Fruit fly (Drosophila melanogaster) whole organism, embryonic: Measurements from ENCODE around the gene mthl9.

Source experiments
- B-H1 ChIP-seq: fragments of 200-800 bp; sonication (Bioruptor generic); IDR thresholded peaks from 3 replicates; pipeline ENCODE4 v1.3.6; 2022; ENCODE audit warnings: missing biosample characterization, missing genetic modification characterization
- C15 ChIP-seq: fragments of 200-800 bp; sonication (Bioruptor generic); IDR thresholded peaks from 3 replicates; pipeline ENCODE4 v1.3.6; 2022; ENCODE audit warnings: missing biosample characterization, missing genetic modification characterization
- CG10267 ChIP-seq: fragments of 200-800 bp; sonication (Bioruptor generic); optimal IDR thresholded peaks from 2 replicates; lab custom pipeline; 2018; ENCODE audit warnings: missing biosample characterization, mild to moderate bottlenecking, missing genetic modification characterization, moderate library complexity
- CG10565 ChIP-seq: fragments of 200-800 bp; sonication (Bioruptor generic); optimal IDR thresholded peaks from 3 replicates; lab custom pipeline; 2016; ENCODE audit warnings: missing biosample characterization, mild to moderate bottlenecking, missing genetic modification characterization
- CG11247 ChIP-seq: fragments of 200-800 bp; sonication (Bioruptor generic); IDR thresholded peaks from 2 replicates; pipeline ENCODE4 v1.3.6; 2022; ENCODE audit warnings: missing biosample characterization, missing genetic modification characterization
- CG11560 ChIP-seq: fragments of 200-800 bp; sonication (Bioruptor generic); IDR thresholded peaks from 3 replicates; pipeline ENCODE4 v1.3.6; 2022; ENCODE audit warnings: missing biosample characterization, missing genetic modification characterization
- CG1233 ChIP-seq: fragments of 200-800 bp; sonication (Bioruptor generic); optimal IDR thresholded peaks from 4 replicates; lab custom pipeline; 2018; ENCODE audit warnings: missing biosample characterization, mild to moderate bottlenecking, missing genetic modification characterization
- CG13296 ChIP-seq: fragments of 200-800 bp; sonication (Bioruptor generic); optimal IDR thresholded peaks from 3 replicates; lab custom pipeline; 2018; ENCODE audit warnings: missing biosample characterization, mild to moderate bottlenecking, missing genetic modification characterization
- CG14050 ChIP-seq: fragments of 200-800 bp; sonication (Bioruptor generic); IDR thresholded peaks from 3 replicates; pipeline ENCODE4 v1.3.6; 2022; ENCODE audit warnings: missing biosample characterization, missing genetic modification characterization
- CG1647 ChIP-seq: fragments of 200-800 bp; sonication (Bioruptor generic); optimal IDR thresholded peaks from 3 replicates; lab custom pipeline; 2016; ENCODE audit warnings: missing biosample characterization, missing genetic modification characterization
- CG30020 ChIP-seq: fragments of 200-800 bp; optimal IDR thresholded peaks from 2 replicates; lab custom pipeline; 2019; ENCODE audit warnings: missing biosample characterization, mild to moderate bottlenecking, missing genetic modification characterization, moderate library complexity
- CG31365 ChIP-seq: fragments of 200-800 bp; sonication (Bioruptor generic); optimal IDR thresholded peaks from 2 replicates; lab custom pipeline; 2018; ENCODE audit warnings: missing biosample characterization, mild to moderate bottlenecking, missing genetic modification characterization
- CG31388 ChIP-seq: fragments of 200-800 bp; sonication (Bioruptor generic); optimal IDR thresholded peaks from 2 replicates; lab custom pipeline; 2016; ENCODE audit warnings: missing biosample characterization, missing genetic modification characterization
- CG32767 ChIP-seq: fragments of 200-800 bp; sonication (Bioruptor generic); IDR thresholded peaks from 2 replicates; pipeline ENCODE4 v1.3.6; 2022; ENCODE audit warnings: missing biosample characterization, missing genetic modification characterization
- CG34224 ChIP-seq: fragments of 200-800 bp; sonication (Bioruptor generic); IDR thresholded peaks from 3 replicates; pipeline ENCODE4 v1.3.6; 2022; ENCODE audit warnings: missing biosample characterization, missing genetic modification characterization; ENCODE audit not compliant: partially characterized antibody
- CG3847 ChIP-seq: fragments of 200-800 bp; sonication (Bioruptor generic); IDR thresholded peaks from 2 replicates; pipeline ENCODE4 v1.3.6; 2022; ENCODE audit warnings: missing biosample characterization, missing genetic modification characterization
- CG4730 ChIP-seq: fragments of 200-800 bp; sonication (Bioruptor generic); IDR thresholded peaks from 2 replicates; pipeline ENCODE4 v1.3.6; 2022; ENCODE audit warnings: missing biosample characterization, missing genetic modification characterization
- CG7987 ChIP-seq: fragments of 200-800 bp; sonication (Bioruptor generic); optimal IDR thresholded peaks from 2 replicates; lab custom pipeline; 2018; ENCODE audit warnings: missing biosample characterization, mild to moderate bottlenecking, missing genetic modification characterization, moderate library complexity
- CG8290 ChIP-seq, 3 experiments: fragments of 200-800 bp; sonication (Bioruptor generic); optimal IDR thresholded peaks; 2 replicates each; lab custom pipeline; 2016 to 2019; ENCODE audit warnings: missing biosample characterization in 3 of 3, missing genetic modification characterization in 3 of 3, mild to moderate bottlenecking in 2 of 3, moderate library complexity in 1 of 3
- CG9609 ChIP-seq: fragments of 200-800 bp; sonication (Bioruptor generic); optimal IDR thresholded peaks from 3 replicates; lab custom pipeline; 2016; ENCODE audit warnings: missing biosample characterization, missing genetic modification characterization
- D19B ChIP-seq: fragments of 200-800 bp; sonication (Bioruptor generic); optimal IDR thresholded peaks from 2 replicates; lab custom pipeline; 2017; ENCODE audit warnings: missing biosample characterization, mild to moderate bottlenecking, missing genetic modification characterization
- E2f1 ChIP-seq: fragments of 200-800 bp; sonication (Bioruptor generic); IDR thresholded peaks from 2 replicates; pipeline ENCODE4 v1.3.6; 2022; ENCODE audit warnings: missing biosample characterization, missing genetic modification characterization
- ERR ChIP-seq: fragments of 200-800 bp; sonication (Bioruptor generic); optimal IDR thresholded peaks from 2 replicates; lab custom pipeline; 2016; ENCODE audit warnings: missing biosample characterization, missing genetic modification characterization
- Fer2 ChIP-seq: fragments of 200-800 bp; sonication (Bioruptor generic); optimal IDR thresholded peaks from 2 replicates; lab custom pipeline; 2018; ENCODE audit warnings: missing biosample characterization, mild to moderate bottlenecking, missing genetic modification characterization, moderate library complexity
- Med ChIP-seq: fragments of 200-800 bp; sonication (Bioruptor generic); peaks from one replicate; lab custom pipeline; 2016; ENCODE audit warnings: missing biosample characterization, missing genetic modification characterization, mild to moderate bottlenecking, inconsistent platforms, moderate library complexity
- Meics ChIP-seq: fragments of 200-800 bp; sonication (Bioruptor generic); optimal IDR thresholded peaks from 2 replicates; lab custom pipeline; 2017; ENCODE audit warnings: missing biosample characterization, mild to moderate bottlenecking, missing genetic modification characterization
- Oli ChIP-seq: fragments of 200-800 bp; sonication (Bioruptor generic); optimal IDR thresholded peaks from 2 replicates; lab custom pipeline; 2018; ENCODE audit warnings: missing biosample characterization, mild to moderate bottlenecking, missing genetic modification characterization, moderate library complexity
- Spps ChIP-seq: fragments of 200-800 bp; sonication (Bioruptor generic); optimal IDR thresholded peaks from 2 replicates; lab custom pipeline; 2018; ENCODE audit warnings: missing biosample characterization, mild to moderate bottlenecking, missing genetic modification characterization
- Xbp1 ChIP-seq: fragments of 200-800 bp; sonication (Bioruptor generic); optimal IDR thresholded peaks from 3 replicates; lab custom pipeline; 2016; ENCODE audit warnings: missing biosample characterization, mild to moderate bottlenecking, missing genetic modification characterization
- aop ChIP-seq: fragments of 200-800 bp; sonication (Bioruptor generic); IDR thresholded peaks from 2 replicates; pipeline ENCODE4 v1.3.6; 2022; ENCODE audit warnings: missing biosample characterization, missing genetic modification characterization
- bcd ChIP-seq: fragments of 200-800 bp; sonication (Bioruptor generic); optimal IDR thresholded peaks from 2 replicates; lab custom pipeline; 2017; ENCODE audit warnings: missing biosample characterization, mild to moderate bottlenecking, missing genetic modification characterization
- btn ChIP-seq: fragments of 200-800 bp; sonication (Bioruptor generic); optimal IDR thresholded peaks from 2 replicates; lab custom pipeline; 2016; ENCODE audit warnings: missing biosample characterization, missing genetic modification characterization
- cg ChIP-seq: fragments of 200-800 bp; sonication (Bioruptor generic); optimal IDR thresholded peaks from 3 replicates; lab custom pipeline; 2019; ENCODE audit warnings: missing biosample characterization, mild to moderate bottlenecking, missing genetic modification characterization, moderate library complexity
- dysf ChIP-seq: fragments of 200-800 bp; sonication (Bioruptor generic); IDR thresholded peaks from 3 replicates; pipeline ENCODE4 v1.3.6; 2022; ENCODE audit warnings: missing biosample characterization, missing genetic modification characterization
- grn ChIP-seq: fragments of 200-800 bp; sonication (Bioruptor generic); optimal IDR thresholded peaks from 3 replicates; lab custom pipeline; 2017; ENCODE audit warnings: missing biosample characterization, missing genetic modification characterization
- ham ChIP-seq: fragments of 200-800 bp; sonication (Bioruptor generic); IDR thresholded peaks from 2 replicates; pipeline ENCODE4 v1.3.6; 2022; ENCODE audit warnings: missing biosample characterization, missing genetic modification characterization
- jigr1 ChIP-seq: fragments of 200-800 bp; sonication (Bioruptor generic); IDR thresholded peaks from 3 replicates; pipeline ENCODE4 v1.3.6; 2022; ENCODE audit warnings: missing biosample characterization, missing genetic modification characterization
- kay ChIP-seq: fragments of 200-800 bp; sonication (Bioruptor generic); optimal IDR thresholded peaks from 2 replicates; lab custom pipeline; 2016; ENCODE audit warnings: missing biosample characterization, missing genetic modification characterization
- maf-S ChIP-seq: fragments of 200-800 bp; sonication (Bioruptor generic); optimal IDR thresholded peaks from 2 replicates; lab custom pipeline; 2016; ENCODE audit warnings: missing biosample characterization, missing genetic modification characterization
- mam ChIP-seq: fragments of 200-800 bp; sonication (Bioruptor generic); optimal IDR thresholded peaks from 3 replicates; lab custom pipeline; 2016; ENCODE audit warnings: missing biosample characterization, missing genetic modification characterization
- nau ChIP-seq: fragments of 200-800 bp; sonication (Bioruptor generic); optimal IDR thresholded peaks from 3 replicates; lab custom pipeline; 2017; ENCODE audit warnings: missing biosample characterization, mild to moderate bottlenecking, missing genetic modification characterization, missing genetic modification reagents
- run ChIP-seq: fragments of 200-800 bp; sonication (Bioruptor generic); optimal IDR thresholded peaks from 3 replicates; lab custom pipeline; 2018; ENCODE audit warnings: missing biosample characterization, mild to moderate bottlenecking, missing genetic modification characterization
- sisA ChIP-seq: fragments of 200-800 bp; sonication (Bioruptor generic); IDR thresholded peaks from 2 replicates; pipeline ENCODE4 v1.3.6; 2022; ENCODE audit warnings: missing biosample characterization, missing genetic modification characterization
- so ChIP-seq: fragments of 200-800 bp; sonication (Bioruptor generic); IDR thresholded peaks from 3 replicates; pipeline ENCODE4 v1.3.6; 2022; ENCODE audit warnings: missing biosample characterization, missing genetic modification characterization
- sqz ChIP-seq: fragments of 200-800 bp; sonication (Bioruptor generic); optimal IDR thresholded peaks from 3 replicates; lab custom pipeline; 2018; ENCODE audit warnings: missing biosample characterization, mild to moderate bottlenecking, missing genetic modification characterization
- sr ChIP-seq: fragments of 200-800 bp; sonication (Bioruptor generic); IDR thresholded peaks from 3 replicates; pipeline ENCODE4 v1.3.6; 2022; ENCODE audit warnings: missing biosample characterization, missing genetic modification characterization
- tio ChIP-seq: fragments of 200-800 bp; sonication (Bioruptor generic); optimal IDR thresholded peaks from 2 replicates; lab custom pipeline; 2017; ENCODE audit warnings: missing biosample characterization, missing genetic modification characterization, inconsistent platforms
- tup ChIP-seq: fragments of 200-800 bp; sonication (Bioruptor generic); optimal IDR thresholded peaks from 2 replicates; lab custom pipeline; 2016; ENCODE audit warnings: missing biosample characterization, mild to moderate bottlenecking, missing genetic modification characterization, moderate library complexity
- vfl ChIP-seq: fragments of 200-800 bp; sonication (Bioruptor generic); optimal IDR thresholded peaks from 2 replicates; lab custom pipeline; 2016; ENCODE audit warnings: missing biosample characterization, missing genetic modification characterization
- zfh2 ChIP-seq: fragments of 200-800 bp; sonication (Bioruptor generic); optimal IDR thresholded peaks from 2 replicates; lab custom pipeline; 2016; ENCODE audit warnings: missing biosample characterization, missing genetic modification characterization

mthl9 gene

DNA sequence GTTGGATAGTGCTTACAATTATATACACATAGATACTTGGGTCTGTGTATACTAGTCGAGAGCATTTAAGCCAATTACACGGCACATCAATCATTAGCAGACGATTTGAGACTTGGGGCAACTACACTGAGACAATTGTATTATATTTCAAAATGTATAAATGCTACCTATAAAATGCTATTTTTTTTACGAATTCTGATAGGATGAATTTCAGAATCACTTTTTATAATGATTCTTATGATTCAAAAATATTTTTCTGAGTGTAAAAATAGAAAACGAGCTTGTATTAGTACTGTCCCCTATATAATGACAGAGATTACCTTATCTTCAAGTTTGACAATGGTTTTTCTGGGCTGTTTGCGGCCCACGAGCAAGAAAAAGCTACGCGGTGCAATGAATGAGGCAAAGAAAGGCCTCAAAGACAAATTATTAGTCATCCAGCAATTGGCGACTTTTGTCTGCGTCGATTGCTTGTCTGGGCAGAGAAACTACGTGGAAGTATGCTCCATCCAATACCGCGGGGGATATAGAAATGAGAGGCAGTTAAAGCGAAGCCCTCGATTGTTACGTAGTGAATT lies 18.6 kb upstream of the mthl9 start (continued):
- TF ChIP-seq CG10267 (tag; lab: Kevin White, UChicago) (peak; percentile 76), CG31365 (tag; lab: Kevin White, UChicago) (no peak), jigr1 (GFP tag; lab: Robert Waterston, UW) (0 out of 3 replicates have a peak, but pooled peaks have one; percentile 19), CG8290 (GFP tag; optimal IDR thresholded peaks at IDR 0.05; lab: Kevin White, UChicago) (no peak), CG8290 (tag; optimal IDR thresholded peaks at IDR 0.05; lab: Kevin White, UChicago) (no peak), tup (GFP tag; lab: Kevin White, UChicago) (no peak), C15 (GFP tag; lab: Robert Waterston, UW) (0 out of 3 replicates have a peak, but pooled peaks have one; percentile 38), CG31388 (GFP tag; lab: Kevin White, UChicago) (peak; percentile 42), ham (GFP tag; lab: Robert Waterston, UW) (no peak), aop (GFP tag; lab: Robert Waterston, UW) (no peak), mam (peak; percentile 76), CG10565 (no peak), nau (GFP tag; lab: Kevin White, UChicago) (no peak), CG14050 (peak; percentile 45; the same call in 1 of the 3 replicates), cg (peak; percentile 49), vfl (GFP tag; lab: Kevin White, UChicago) (no peak), CG9609 (GFP tag; lab: Kevin White, UChicago) (peak; percentile 33), Meics (GFP tag; lab: Kevin White, UChicago) (peak; percentile 71), D19B (peak; percentile 58), sisA (GFP tag; lab: Robert Waterston, UW) (peak; percentile 85), btn (GFP tag; lab: Kevin White, UChicago) (peak; percentile 48), dysf (GFP tag; lab: Robert Waterston, UW) (peak; percentile 86), kay (GFP tag; lab: Kevin White, UChicago) (peak; percentile 76), grn (GFP tag; lab: Kevin White, UChicago) (no peak), Fer2 (tag; lab: Kevin White, UChicago) (peak; percentile 40), CG32767 (peak; percentile 58; the same call in 1 of the 2 replicates), Xbp1 (GFP tag; lab: Kevin White, UChicago) (peak; percentile 72), CG4730 (GFP tag; lab: Robert Waterston, UW) (peak; percentile 72), Med (GFP tag; lab: Kevin White, UChicago) (peak; percentile 92), B-H1 (GFP tag; lab: Robert Waterston, UW) (peak; percentile 72), CG3847 (peak; percentile 45; the same call in 1 of the 2 replicates), CG7987 (GFP tag; lab: Kevin White, UChicago) (no peak), CG11560 (tag; lab: Robert Waterston, UW) (0 out of 3 replicates have a peak, but pooled peaks have one; percentile 49), maf-S (GFP tag; lab: Kevin White, UChicago) (peak; percentile 32), Oli (tag; lab: Kevin White, UChicago) (peak; percentile 66), sr (GFP tag; lab: Robert Waterston, UW) (no peak), run (tag; lab: Kevin White, UChicago) (no peak), CG11247 (peak; percentile 83), CG34224 (GFP tag; lab: Robert Waterston, UW) (no peak), sqz (GFP tag; lab: Kevin White, UChicago) (no peak), CG1647 (GFP tag; lab: Kevin White, UChicago) (peak; percentile 59), zfh2 (GFP tag; lab: Kevin White, UChicago) (peak; percentile 12), tio (GFP tag; lab: Kevin White, UChicago) (no peak), E2f1 (GFP tag; lab: Robert Waterston, UW) (peak; percentile 85), Spps (peak; percentile 58), CG30020 (tag; lab: Kevin White, UChicago) (no peak), CG13296 (GFP tag; lab: Kevin White, UChicago) (peak; percentile 70), so (peak; percentile 69; the same call in 1 of the 3 replicates), ERR (GFP tag; lab: Kevin White, UChicago) (peak; percentile 35), CG1233 (GFP tag; lab: Kevin White, UChicago) (peak; percentile 73), bcd (peak; percentile 34)
